Fruit fly (Drosophila melanogaster): ENCODE data around the gene CG43231.

The CG43231 gene

dm6 chr2L:17704381-17704780 is at the start of gene CG43231:
TSS of gene CG43231 (plus strand) at chr2L:17704681.
- TF ChIP-seq Gug (GFP tag; IDR thresholded peaks at IDR 0.05) (no peak), CG3032 (tag; optimal IDR thresholded peaks at IDR 0.05) (no peak), CG10669 (GFP tag; optimal IDR thresholded peaks at IDR 0.05) (no peak), cyc (GFP tag; optimal IDR thresholded peaks at IDR 0.05) (no peak), svp (GFP tag) (no peak)

- TF ChIP-seq svp (GFP tag), result no peak
- TF ChIP-seq CG34406 (GFP tag; optimal IDR thresholded peaks at IDR 0.05), result no peak
- no peak for TF ChIP-seq CG6854 (GFP tag; optimal IDR thresholded peaks at IDR 0.05)
- TF ChIP-seq Blimp-1 (GFP tag; optimal IDR thresholded peaks at IDR 0.05), result no peak
- TF ChIP-seq Sox15 (GFP tag; optimal IDR thresholded peaks at IDR 0.05), result no peak
- TF ChIP-seq CG6808 (GFP tag; optimal IDR thresholded peaks at IDR 0.05), result no peak
- TF ChIP-seq Eip78C (GFP tag), result no peak
- no peak for TF ChIP-seq CG11294 (GFP tag; IDR thresholded peaks at IDR 0.05)
- no peak for TF ChIP-seq achi (GFP tag; optimal IDR thresholded peaks at IDR 0.05)
- no peak for TF ChIP-seq Hr39 (GFP tag; optimal IDR thresholded peaks at IDR 0.05)
- TF ChIP-seq CG1621 (tag; optimal IDR thresholded peaks at IDR 0.05), result no peak
- no peak for TF ChIP-seq Eip75B (GFP tag; optimal IDR thresholded peaks at IDR 0.05)
- no peak for TF ChIP-seq acj6 (GFP tag; optimal IDR thresholded peaks at IDR 0.05)
- no peak for TF ChIP-seq Lpt (GFP tag; optimal IDR thresholded peaks at IDR 0.05)
- no peak for TF ChIP-seq esn (GFP tag; optimal IDR thresholded peaks at IDR 0.05)
- TF ChIP-seq CG4318 (GFP tag; optimal IDR thresholded peaks at IDR 0.05), result no peak
- TF ChIP-seq Sox14 (GFP tag; optimal IDR thresholded peaks at IDR 0.05), result no peak
- no peak for TF ChIP-seq Hr38 (GFP tag; optimal IDR thresholded peaks at IDR 0.05)
Measured at dm6 chr2L:17671222-17671621, 33.3 kb upstream of the CG43231 start.

dm6 chr2L:17715564-17716240 is 11.2 kb downstream of the CG43231 start:
- TF ChIP-seq fkh (GFP tag; optimal IDR thresholded peaks at IDR 0.05), result no peak
- TF ChIP-seq salr (GFP tag; optimal IDR thresholded peaks at IDR 0.05), result no peak
- TF ChIP-seq Blimp-1 (GFP tag; optimal IDR thresholded peaks at IDR 0.05), result no peak
- no peak for TF ChIP-seq CG6792 (GFP tag; optimal IDR thresholded peaks at IDR 0.05)
- no peak for TF ChIP-seq CG8119 (GFP tag; IDR thresholded peaks at IDR 0.05)
- no peak for TF ChIP-seq dsx (GFP tag; optimal IDR thresholded peaks at IDR 0.05; ENCODE audit: poor library complexity, severe bottlenecking)
- TF ChIP-seq CG6276 (GFP tag; optimal IDR thresholded peaks at IDR 0.05), result no peak
- no peak for TF ChIP-seq CG3032 (tag; optimal IDR thresholded peaks at IDR 0.05)
- TF ChIP-seq CG8319 (GFP tag; optimal IDR thresholded peaks at IDR 0.05), result no peak
- TF ChIP-seq CG32006 (GFP tag; optimal IDR thresholded peaks at IDR 0.05), result no peak
- TF ChIP-seq dac (GFP tag; optimal IDR thresholded peaks at IDR 0.05), result no peak
- TF ChIP-seq Sox14 (GFP tag; optimal IDR thresholded peaks at IDR 0.05), result no peak
- no peak for TF ChIP-seq CG3919 (GFP tag; optimal IDR thresholded peaks at IDR 0.05)
- TF ChIP-seq topi (GFP tag; optimal IDR thresholded peaks at IDR 0.05), result no peak

- TF ChIP-seq CG4318 (GFP tag; optimal IDR thresholded peaks at IDR 0.05) (no peak), CG32006 (GFP tag; optimal IDR thresholded peaks at IDR 0.05) (no peak), achi (GFP tag; optimal IDR thresholded peaks at IDR 0.05) (no peak), net (GFP tag; optimal IDR thresholded peaks at IDR 0.05) (no peak)
Measured at dm6 chr2L:17721505-17721904, 17.0 kb downstream of the CG43231 start.

- TF ChIP-seq Smox (GFP tag; optimal IDR thresholded peaks at IDR 0.05), result no peak
Measured at dm6 chr2L:17734626-17735025, 30.1 kb downstream of the CG43231 start.
